Worm (Caenorhabditis elegans): ENCODE measurements around the gene cyp-33C12.

- TF ChIP-seq tab-1 (GFP tag; IDR thresholded peaks at IDR 0.05) (no peak), med-1 (GFP tag; optimal IDR thresholded peaks at IDR 0.05; ENCODE audit: insufficient read depth) (no peak), klf-2 (GFP tag; conservative IDR thresholded peaks at IDR 0.05) (no peak), ztf-23 (GFP tag; IDR thresholded peaks at IDR 0.05) (no peak), ref-1 (GFP tag; conservative IDR thresholded peaks at IDR 0.05) (no peak), flt-1 (GFP tag; IDR thresholded peaks at IDR 0.05) (no peak)
Observed at ce11 chrV:2221764-2222163, 17.6 kb upstream of the cyp-33C12 start, which contains the start of gene nhr-128.

All from whole organism, midembryonic.